Worm (Caenorhabditis elegans) whole organism, young adult: Measurements from ENCODE around the gene F09C8.1.

Experiments used
- D2030.7 ChIP-seq: fragments of 200-800 bp; sonication (Bioruptor generic); IDR thresholded peaks from 2 replicates; pipeline ENCODE4 v1.3.6; 2022; ENCODE audit warnings: missing genetic modification reagents, missing genetic modification characterization, missing compliant biosample characterization
- madf-10 ChIP-seq: sonication (generic microtip); optimal IDR thresholded peaks from 2 replicates; lab custom pipeline; 2016; ENCODE audit warnings: mild to moderate bottlenecking, missing genetic modification characterization, missing compliant biosample characterization
- madf-6 ChIP-seq: fragments of 200-800 bp; sonication (Bioruptor generic); IDR thresholded peaks from 2 replicates; pipeline ENCODE4 v1.3.6; 2022; ENCODE audit warnings: missing genetic modification reagents, missing genetic modification characterization, missing compliant biosample characterization
- unc-130 ChIP-seq: sonication (generic microtip); optimal IDR thresholded peaks from 2 replicates; lab custom pipeline; 2016; ENCODE audit warnings: missing genetic modification reagents, missing genetic modification characterization, missing compliant biosample characterization

- TF ChIP-seq D2030.7 (no peak), madf-10 (tag; lab: Kevin White, UChicago) (no peak), unc-130 (GFP tag; lab: Kevin White, UChicago) (no peak), madf-6 (GFP tag; lab: Robert Waterston, UW) (no peak)
Observed at ce11 chrX:16116279-16116678, 47.0 kb downstream of the F09C8.1 start.
